Worm (Caenorhabditis elegans) whole organism, dauer: Measurements from ENCODE around the gene clec-227.

Experiments used
- unc-62 ChIP-seq: sonication (generic microtip); optimal IDR thresholded peaks from 2 replicates; lab custom pipeline; 2017; ENCODE audit warnings: missing biosample characterization, missing genetic modification reagents, missing genetic modification characterization

Gene clec-227

DNA sequence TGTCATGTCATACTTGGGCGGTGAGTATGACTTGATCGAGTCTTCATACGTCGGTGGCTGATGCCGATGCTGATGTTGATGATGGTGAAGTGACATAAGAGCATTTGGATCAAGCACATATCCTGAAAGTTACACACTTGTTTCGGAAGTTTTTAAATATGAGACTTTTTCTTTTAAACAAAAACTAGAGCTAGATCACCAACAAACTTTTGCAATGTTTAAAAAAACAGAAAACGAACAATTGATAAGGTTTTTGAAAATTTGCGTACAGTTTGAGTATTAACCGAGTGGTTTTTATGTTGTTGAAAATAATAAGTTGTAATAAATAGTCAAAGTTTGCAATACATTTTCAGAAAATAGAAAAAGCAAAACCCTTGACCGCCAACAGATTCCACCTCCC lies 12.3 kb downstream of the clec-227 start, which contains the start of gene R02D5.4:
R02D5.4 (minus strand) TSS at position 101 of the 400 bp plus-strand sequence.
- no peak for TF ChIP-seq unc-62 (GFP tag; lab: Kevin White, UChicago)

DNA sequence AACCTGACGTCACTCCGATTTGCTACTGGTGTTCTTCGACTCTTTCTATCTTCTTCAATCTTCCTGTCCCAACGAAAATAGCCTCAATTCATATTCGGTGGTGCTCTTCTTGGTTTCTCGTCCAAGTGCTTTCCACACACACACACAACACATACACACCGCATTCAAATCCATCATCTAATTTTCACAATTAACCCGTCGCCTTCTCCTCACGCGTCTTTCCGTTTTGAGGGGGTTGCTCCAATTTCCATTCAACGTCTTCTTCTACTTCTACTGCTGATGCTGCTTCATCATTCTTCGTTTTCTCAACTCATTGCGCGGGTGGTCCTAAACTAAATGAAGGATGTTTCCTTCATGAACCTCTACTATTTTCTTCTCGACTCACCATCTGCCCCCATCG lies 18.8 kb downstream of the clec-227 start:
- no peak for TF ChIP-seq unc-62 (GFP tag; lab: Kevin White, UChicago)

DNA sequence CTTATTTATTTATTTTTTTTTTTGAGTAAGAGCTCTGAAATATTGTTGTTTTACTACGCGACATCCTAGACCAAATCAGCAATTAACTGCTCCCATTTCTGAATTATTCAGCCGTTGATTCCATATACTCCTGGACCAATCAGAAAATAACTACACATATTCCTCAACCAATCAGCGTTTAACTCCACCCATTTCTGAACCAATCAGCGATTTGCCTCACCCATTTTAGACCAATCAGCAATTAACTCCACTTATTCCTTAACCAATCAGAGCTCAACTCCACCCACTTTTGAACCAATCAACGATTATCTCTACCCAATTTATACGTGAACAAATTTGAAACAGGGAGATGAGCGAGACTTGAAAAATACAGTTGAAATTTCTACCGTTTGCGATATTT lies 21.3 kb downstream of the clec-227 start:
- no peak for TF ChIP-seq unc-62 (GFP tag; lab: Kevin White, UChicago)

DNA sequence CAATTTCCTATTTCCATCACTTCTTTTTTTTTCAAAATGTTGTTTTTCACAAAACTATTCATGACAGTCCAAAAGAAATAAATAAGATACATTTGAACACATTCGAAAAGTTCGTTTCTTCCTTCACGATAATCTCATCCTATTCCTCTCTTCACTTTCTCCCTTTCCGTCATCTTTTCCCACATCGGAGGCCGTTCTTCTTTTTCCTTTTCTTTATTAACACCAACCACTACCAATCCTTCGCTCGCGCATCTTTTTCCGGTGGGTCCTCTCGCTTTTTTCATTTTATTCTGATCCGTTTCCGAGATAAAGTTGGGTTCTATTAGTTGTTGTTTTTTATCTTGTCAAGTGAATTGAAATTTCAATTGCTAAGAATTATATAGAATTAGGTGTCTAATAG lies 23.2 kb downstream of the clec-227 start:
- no peak for TF ChIP-seq unc-62 (GFP tag; lab: Kevin White, UChicago)

DNA sequence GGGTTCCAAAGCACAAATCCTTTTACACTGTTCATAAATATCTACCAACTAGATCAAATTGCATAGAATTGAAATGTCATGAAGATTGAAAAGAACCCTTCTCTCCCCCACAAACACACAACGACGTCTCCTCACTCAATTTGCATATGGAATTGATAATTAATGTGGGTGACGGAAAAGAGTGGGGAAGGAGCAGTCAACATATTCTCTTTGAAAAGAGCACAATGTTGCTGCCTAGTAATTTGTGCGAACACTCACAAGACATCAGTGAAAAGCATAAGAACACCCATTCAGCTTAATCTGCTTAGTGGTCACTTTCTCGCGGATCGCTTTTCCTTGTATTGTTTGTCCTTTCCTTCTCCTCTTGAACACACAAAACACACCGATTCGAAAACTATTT lies 24.1 kb downstream of the clec-227 start:
- no peak for TF ChIP-seq unc-62 (GFP tag; lab: Kevin White, UChicago)

DNA sequence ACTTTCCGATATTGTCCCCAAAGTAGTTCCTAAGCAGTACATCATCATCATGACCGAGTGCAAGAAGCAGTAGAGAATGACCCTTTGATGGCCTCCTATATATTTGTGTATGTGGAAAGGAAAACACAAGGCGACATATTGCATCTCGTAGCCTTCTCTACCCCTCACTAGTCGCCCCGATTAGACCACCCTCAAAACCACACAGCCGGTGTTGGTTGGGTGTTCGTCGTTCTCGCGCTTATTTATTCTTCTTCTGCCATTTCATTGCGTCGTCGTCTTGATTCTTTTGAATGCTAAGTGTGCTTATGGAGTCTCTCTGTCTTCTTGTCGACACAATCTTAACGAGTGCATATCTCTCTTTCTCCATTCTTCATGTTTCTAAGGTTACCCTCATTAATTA lies 25.9 kb downstream of the clec-227 start:
- TF ChIP-seq unc-62 (GFP tag; lab: Kevin White, UChicago) = no peak

DNA sequence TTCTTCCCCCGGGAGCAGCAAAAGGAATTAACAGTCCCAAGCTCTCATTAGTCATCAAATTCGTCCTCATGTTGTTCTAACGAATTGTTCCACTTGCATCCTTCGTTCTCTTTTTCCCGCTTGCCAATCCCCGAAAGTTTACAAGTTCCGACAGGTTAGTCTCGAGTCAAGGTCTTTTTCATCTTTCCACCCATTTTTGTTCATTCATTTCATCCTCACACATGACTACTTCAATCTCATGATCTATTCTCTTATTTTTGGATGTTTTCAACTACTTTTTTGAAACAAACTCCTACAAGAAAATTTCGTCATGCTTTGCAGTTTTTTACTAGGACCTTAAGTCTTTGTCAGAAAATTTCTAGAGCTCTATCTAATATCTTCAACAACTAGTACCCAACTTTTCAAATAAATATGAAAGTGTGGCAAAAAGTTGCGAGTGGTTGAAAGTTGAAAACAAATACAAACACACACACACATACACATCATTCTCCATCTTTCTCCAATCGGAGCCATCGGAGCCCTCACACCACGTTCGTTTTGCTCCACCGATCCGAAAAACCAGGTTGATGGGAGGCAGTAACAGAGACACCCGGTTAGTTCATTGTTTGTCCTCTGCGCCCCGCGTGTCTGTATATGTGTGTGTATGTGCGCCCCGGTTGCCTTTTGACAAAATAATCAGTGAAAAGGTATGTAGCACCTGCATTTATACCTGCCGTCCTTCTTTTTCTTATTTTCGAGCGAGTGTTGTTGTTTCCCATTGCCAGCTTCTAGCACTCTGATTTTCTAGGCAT lies 26.9 kb downstream of the clec-227 start:
- no peak for TF ChIP-seq unc-62 (GFP tag; lab: Kevin White, UChicago)

DNA sequence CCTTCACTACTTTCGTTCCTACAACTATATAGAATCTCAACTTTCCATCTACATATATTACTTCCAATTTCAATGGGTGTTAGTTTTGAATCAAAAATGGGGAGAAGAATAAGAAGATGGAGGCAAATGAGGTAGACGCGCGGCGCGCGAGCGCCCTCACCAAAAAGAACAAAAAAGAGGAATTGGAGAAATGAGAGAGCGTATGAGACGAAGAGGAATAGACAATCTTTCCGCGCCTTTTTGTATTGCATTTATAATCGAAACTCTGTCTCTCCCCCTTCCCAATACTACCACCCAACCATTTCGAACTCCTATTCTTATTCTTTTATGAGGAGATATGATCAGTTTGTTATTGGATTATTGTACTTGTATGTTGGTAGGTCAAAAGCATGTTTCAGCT lies 28.2 kb downstream of the clec-227 start:
- no peak for TF ChIP-seq unc-62 (GFP tag; lab: Kevin White, UChicago)

DNA sequence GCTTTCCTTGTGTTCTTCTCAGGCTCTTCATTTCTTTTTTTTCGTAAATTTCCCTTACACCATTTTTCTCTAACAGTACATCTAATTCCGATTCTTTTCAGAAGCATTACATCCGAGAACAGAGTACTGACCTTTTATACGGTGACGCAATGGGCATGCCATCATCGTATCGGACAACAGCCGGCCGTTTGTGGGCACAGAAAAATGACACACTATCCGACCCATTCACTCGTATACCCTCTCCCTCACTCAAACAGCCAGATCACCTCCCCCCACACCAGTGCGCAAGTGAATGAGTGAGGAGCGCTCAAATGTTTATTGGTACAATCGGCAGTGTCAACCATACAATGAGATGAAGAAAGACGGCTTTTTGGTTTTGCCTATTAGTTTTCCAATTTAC lies 28.8 kb downstream of the clec-227 start, which contains the start of gene R02D5.24:
R02D5.24 (plus strand) TSS at position 205 of the 400 bp plus-strand sequence.
- no peak for TF ChIP-seq unc-62 (GFP tag; lab: Kevin White, UChicago)

DNA sequence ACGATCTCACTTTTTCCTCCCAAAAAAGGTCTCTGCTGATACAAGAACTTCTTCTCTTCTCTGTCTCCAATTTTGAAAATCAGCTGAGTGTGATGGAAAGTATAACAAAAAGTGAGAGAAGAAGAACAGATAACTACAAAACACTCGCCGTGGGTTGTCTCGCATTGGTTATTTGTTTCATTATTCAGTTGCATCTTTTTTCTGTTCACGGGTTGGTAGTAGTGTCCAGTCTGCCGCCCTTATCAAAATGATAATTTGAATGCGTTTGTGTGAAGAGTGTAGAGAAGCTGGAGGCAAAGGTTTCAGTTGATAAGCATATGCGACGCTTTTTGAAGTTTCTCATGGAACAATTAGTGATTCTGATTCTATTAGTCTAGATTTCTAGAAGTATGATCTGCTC lies 30.7 kb downstream of the clec-227 start:
- TF ChIP-seq unc-62 (GFP tag; lab: Kevin White, UChicago) = no peak

DNA sequence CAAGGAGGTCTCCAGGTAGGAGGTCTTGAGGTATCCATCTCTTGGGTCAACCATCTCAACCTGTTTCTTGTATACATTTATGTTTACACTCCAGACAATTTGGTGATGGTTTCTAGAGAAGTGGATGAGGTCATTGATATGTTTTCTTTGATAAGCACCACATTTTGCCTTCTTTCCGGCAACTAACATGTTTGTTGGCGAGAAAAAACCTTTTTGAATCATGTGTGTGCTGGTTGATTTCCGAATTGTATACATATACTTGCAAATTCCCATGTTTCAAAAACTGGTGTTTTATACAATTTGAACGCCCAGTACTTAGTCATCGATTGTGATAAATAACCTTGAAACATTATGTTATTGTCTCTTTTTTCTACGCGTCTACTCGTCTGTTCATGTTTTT lies 31.8 kb downstream of the clec-227 start:
- no peak for TF ChIP-seq unc-62 (GFP tag; lab: Kevin White, UChicago)

DNA sequence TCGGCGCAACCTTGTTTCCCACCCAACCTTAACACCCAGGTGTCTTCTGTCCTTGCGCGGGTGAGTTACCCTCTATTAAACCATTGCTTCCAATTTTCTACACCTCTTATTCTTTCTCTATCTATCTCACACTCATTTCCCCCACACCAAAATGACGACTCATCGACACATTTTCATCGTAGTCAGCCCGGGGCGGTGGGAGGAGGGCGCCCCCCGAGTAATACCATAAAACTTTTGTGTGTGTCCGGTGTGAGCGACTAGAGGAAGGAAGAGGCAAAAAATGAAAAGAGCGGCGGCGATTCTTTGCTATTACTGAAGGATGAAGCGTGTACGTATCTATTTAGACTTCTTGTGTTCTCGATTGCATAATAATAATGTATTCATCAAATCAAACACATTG lies 32.4 kb downstream of the clec-227 start:
- no peak for TF ChIP-seq unc-62 (GFP tag; lab: Kevin White, UChicago)

DNA sequence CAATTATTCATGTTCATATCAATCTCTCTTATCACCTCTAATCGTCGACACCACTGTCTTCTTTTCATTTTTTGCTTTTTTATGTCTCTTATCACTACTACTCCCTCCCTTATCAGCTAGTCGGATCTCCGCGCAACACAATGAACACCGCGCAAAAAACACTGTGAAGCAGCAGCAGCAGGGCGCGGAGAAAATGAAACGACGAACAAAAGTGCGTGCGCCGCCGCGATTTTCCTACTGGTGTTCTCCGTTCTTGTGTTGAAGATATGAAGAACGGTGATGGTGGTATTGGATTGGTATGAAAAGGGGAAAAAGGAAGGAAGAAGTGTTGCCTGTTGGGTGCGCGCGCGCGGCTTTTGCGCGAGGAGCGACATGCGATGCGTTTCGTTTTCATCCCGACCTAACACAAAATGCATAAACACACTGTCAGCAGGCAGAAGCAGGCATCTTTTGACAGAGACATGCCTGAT lies 33.5 kb downstream of the clec-227 start:
- no peak for TF ChIP-seq unc-62 (GFP tag; lab: Kevin White, UChicago)

DNA sequence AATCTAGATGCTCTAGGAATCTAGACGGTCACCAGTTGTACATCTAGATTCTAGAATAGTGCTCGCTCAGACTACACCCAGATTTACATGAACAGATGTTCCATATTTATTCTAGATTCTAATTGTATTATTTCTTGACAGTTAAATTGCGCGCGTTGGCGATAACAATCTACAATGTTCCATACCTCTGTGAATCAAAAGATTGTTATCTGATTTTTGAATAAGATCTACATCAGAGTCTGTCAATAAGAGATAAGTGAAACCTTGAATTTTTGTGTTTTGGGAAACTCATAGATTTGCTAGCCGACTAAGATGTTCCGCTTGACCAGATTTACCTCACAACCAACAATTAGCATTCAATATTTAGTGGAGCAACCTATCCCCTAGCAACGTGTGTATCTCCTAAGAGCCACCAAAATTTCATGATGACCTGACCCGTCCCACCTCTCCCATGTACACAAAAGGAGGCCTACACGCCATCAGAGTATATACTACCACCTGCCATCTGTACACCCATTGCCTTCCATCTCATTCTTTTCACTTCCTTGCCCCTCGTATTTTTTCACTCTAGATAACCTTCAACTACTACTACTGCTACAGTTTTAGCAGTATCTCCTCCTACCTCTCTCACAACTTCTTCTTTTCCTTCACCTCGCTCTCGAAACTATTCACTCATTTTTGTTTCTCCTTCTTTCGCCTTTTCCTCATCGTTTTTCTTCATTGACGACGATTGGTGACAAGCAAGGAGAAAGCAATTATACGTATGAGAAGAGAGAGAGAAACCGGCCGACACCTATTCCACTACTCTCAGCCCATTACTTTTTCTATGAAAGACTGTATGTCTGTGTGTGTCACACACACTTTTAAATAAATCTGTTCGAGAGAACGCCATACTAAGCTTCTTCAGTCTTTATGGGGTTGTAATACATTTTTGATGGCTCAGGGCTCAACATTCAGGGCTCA lies 34.7 kb downstream of the clec-227 start:
- no peak for TF ChIP-seq unc-62 (GFP tag; lab: Kevin White, UChicago)

DNA sequence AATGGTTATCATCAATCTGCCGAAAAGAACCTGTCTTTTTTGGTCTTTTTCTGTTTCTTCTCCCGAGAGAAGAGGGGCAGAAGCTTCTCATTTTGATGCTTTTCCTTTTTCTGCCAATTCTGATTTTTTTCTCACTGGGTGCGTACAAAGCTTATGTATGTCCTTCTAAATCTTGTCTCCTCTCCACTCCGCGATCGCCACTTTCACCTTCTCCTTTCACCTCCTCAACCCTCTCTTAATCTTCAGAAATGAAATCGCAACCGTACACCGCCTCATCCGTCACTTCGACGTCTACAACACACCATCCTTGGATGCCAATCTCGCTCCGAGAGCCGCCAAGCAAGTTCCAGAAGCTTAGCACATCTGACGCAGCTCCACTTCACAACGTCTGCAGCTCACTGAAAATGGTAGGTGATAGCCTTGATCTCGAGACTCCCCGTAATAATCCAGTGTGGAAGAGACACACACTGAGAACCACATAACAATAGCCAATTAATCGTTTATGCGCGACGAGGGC lies 35.7 kb downstream of the clec-227 start, which contains the start of gene R02D5.1:
R02D5.1 (plus strand) TSS at position 245 of the 517 bp plus-strand sequence.
- TF ChIP-seq unc-62 (GFP tag; lab: Kevin White, UChicago) = no peak

DNA sequence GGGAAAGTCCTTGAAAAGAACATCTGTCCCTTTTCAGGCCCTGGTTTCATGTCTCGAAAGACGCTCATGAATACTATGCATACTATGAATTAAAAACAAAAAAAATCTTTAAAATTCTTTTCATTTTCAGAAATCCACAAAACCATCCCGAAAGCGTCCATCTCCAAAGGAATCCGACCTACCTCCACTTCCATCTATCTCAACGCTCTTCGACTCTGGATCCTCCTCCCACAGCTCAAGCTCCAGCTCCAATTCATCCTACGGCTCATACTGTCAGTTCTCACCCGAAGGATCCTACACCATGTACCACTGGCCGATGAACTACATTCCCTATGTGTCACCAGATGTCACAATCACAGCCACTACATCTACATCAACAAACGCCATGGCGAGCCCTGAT lies 36.2 kb downstream of the clec-227 start:
- no peak for TF ChIP-seq unc-62 (GFP tag; lab: Kevin White, UChicago)
